Fruit fly (Drosophila melanogaster) whole organism, prepupa: ENCODE results near the gene CG46525.

Experiments
- Blimp-1 ChIP-seq: fragments of 200-800 bp; sonication (Bioruptor generic); optimal IDR thresholded peaks from 3 replicates; lab custom pipeline; 2017; ENCODE audit warnings: missing biosample characterization, missing genetic modification characterization, mild to moderate bottlenecking, moderate library complexity, missing genetic modification reagents
- CG11294 ChIP-seq: fragments of 200-800 bp; sonication (Bioruptor generic); IDR thresholded peaks from 2 replicates; pipeline ENCODE4 v1.3.6; 2022; ENCODE audit warnings: missing biosample characterization, missing genetic modification characterization
- CG15336 ChIP-seq: fragments of 200-800 bp; sonication (Bioruptor generic); IDR thresholded peaks from 2 replicates; pipeline ENCODE4 v1.3.6; 2022; ENCODE audit warnings: missing biosample characterization, missing genetic modification characterization
- CG1621 ChIP-seq: fragments of 200-800 bp; sonication (Bioruptor generic); optimal IDR thresholded peaks from 3 replicates; lab custom pipeline; 2018; ENCODE audit warnings: missing biosample characterization, mild to moderate bottlenecking, missing genetic modification characterization
- CG16779 ChIP-seq: fragments of 200-800 bp; sonication (Bioruptor generic); optimal IDR thresholded peaks from 3 replicates; lab custom pipeline; 2017; ENCODE audit warnings: missing biosample characterization, mild to moderate bottlenecking, missing genetic modification characterization
- CG3032 ChIP-seq: fragments of 200-800 bp; optimal IDR thresholded peaks from 2 replicates; lab custom pipeline; 2019; ENCODE audit warnings: missing biosample characterization, mild to moderate bottlenecking, missing genetic modification characterization, moderate library complexity
- CG32006 ChIP-seq: fragments of 200-800 bp; sonication (Bioruptor generic); optimal IDR thresholded peaks from 3 replicates; lab custom pipeline; 2017; ENCODE audit warnings: missing biosample characterization, mild to moderate bottlenecking, missing genetic modification characterization
- CG34406 ChIP-seq: fragments of 200-800 bp; sonication (Bioruptor generic); optimal IDR thresholded peaks from 3 replicates; lab custom pipeline; 2016; ENCODE audit warnings: missing biosample characterization, missing genetic modification characterization
- CG3919 ChIP-seq: fragments of 200-800 bp; sonication (Bioruptor generic); optimal IDR thresholded peaks from 3 replicates; lab custom pipeline; 2016; ENCODE audit warnings: missing biosample characterization, missing genetic modification characterization
- CG6276 ChIP-seq: fragments of 200-800 bp; sonication (Bioruptor generic); optimal IDR thresholded peaks from 2 replicates; lab custom pipeline; 2017; ENCODE audit warnings: missing biosample characterization, mild to moderate bottlenecking, missing genetic modification characterization
- CG6808 ChIP-seq: fragments of 200-800 bp; sonication (Bioruptor generic); optimal IDR thresholded peaks from 3 replicates; lab custom pipeline; 2017; ENCODE audit warnings: missing biosample characterization, missing genetic modification characterization, mild to moderate bottlenecking, moderate library complexity, missing genetic modification reagents
- CG7368 ChIP-seq: fragments of 200-800 bp; sonication (Bioruptor generic); optimal IDR thresholded peaks from 3 replicates; lab custom pipeline; 2016; ENCODE audit warnings: missing biosample characterization, missing genetic modification characterization
- CG8319 ChIP-seq: fragments of 200-800 bp; sonication (Bioruptor generic); optimal IDR thresholded peaks from 3 replicates; lab custom pipeline; 2016; ENCODE audit warnings: missing biosample characterization, missing genetic modification characterization
- Eip75B ChIP-seq: fragments of 200-800 bp; sonication (Bioruptor generic); optimal IDR thresholded peaks from 3 replicates; lab custom pipeline; 2016; ENCODE audit warnings: missing biosample characterization, missing genetic modification characterization
- Eip78C ChIP-seq: fragments of 200-800 bp; sonication (Bioruptor generic); peaks from one replicate; lab custom pipeline; 2016; ENCODE audit warnings: missing biosample characterization, missing genetic modification characterization
- Eip93F ChIP-seq: fragments of 200-800 bp; sonication (Bioruptor generic); optimal IDR thresholded peaks from 2 replicates; lab custom pipeline; 2016; ENCODE audit warnings: missing biosample characterization, mild to moderate bottlenecking, missing genetic modification characterization
- Ets21C ChIP-seq: fragments of 200-800 bp; sonication (Bioruptor generic); optimal IDR thresholded peaks from 3 replicates; lab custom pipeline; 2016; ENCODE audit warnings: missing biosample characterization, missing genetic modification characterization
- Ets96B ChIP-seq: fragments of 200-800 bp; optimal IDR thresholded peaks from 2 replicates; lab custom pipeline; 2019; ENCODE audit warnings: missing biosample characterization, mild to moderate bottlenecking, missing genetic modification characterization, moderate library complexity
- Hr38 ChIP-seq: sonication (Bioruptor generic); optimal IDR thresholded peaks from 2 replicates; lab custom pipeline; 2016; ENCODE audit warnings: missing biosample characterization, missing genetic modification characterization
- Hr4 ChIP-seq: fragments of 200-800 bp; sonication (Bioruptor generic); optimal IDR thresholded peaks from 3 replicates; lab custom pipeline; 2016; ENCODE audit warnings: missing biosample characterization, missing genetic modification characterization
- Lpt ChIP-seq: fragments of 200-800 bp; sonication (Bioruptor generic); optimal IDR thresholded peaks from 3 replicates; lab custom pipeline; 2016; ENCODE audit warnings: missing biosample characterization, missing genetic modification characterization
- Met ChIP-seq: fragments of 200-800 bp; sonication (Bioruptor generic); optimal IDR thresholded peaks from 3 replicates; lab custom pipeline; 2016; ENCODE audit warnings: missing biosample characterization, missing genetic modification characterization
- Smox ChIP-seq: fragments of 200-800 bp; sonication (Bioruptor generic); optimal IDR thresholded peaks from 3 replicates; lab custom pipeline; 2016; ENCODE audit warnings: missing biosample characterization, missing genetic modification characterization
- Sox102F ChIP-seq: fragments of 200-800 bp; sonication (Bioruptor generic); optimal IDR thresholded peaks from 2 replicates; lab custom pipeline; 2016; ENCODE audit warnings: missing biosample characterization, mild to moderate bottlenecking, missing genetic modification characterization
- Sox14 ChIP-seq: fragments of 200-800 bp; sonication (Bioruptor generic); optimal IDR thresholded peaks from 3 replicates; lab custom pipeline; 2016; ENCODE audit warnings: missing biosample characterization, missing genetic modification characterization
- Sox15 ChIP-seq: fragments of 200-800 bp; sonication (Bioruptor generic); optimal IDR thresholded peaks from 3 replicates; lab custom pipeline; 2016; ENCODE audit warnings: missing biosample characterization, missing genetic modification characterization
- achi ChIP-seq: fragments of 200-800 bp; sonication (Bioruptor generic); optimal IDR thresholded peaks from 3 replicates; lab custom pipeline; 2016; ENCODE audit warnings: missing biosample characterization, missing genetic modification characterization
- acj6 ChIP-seq: fragments of 200-800 bp; sonication (Bioruptor generic); optimal IDR thresholded peaks from 3 replicates; lab custom pipeline; 2016; ENCODE audit warnings: missing biosample characterization, missing genetic modification characterization
- cyc ChIP-seq: fragments of 200-800 bp; sonication (Bioruptor generic); optimal IDR thresholded peaks from 3 replicates; lab custom pipeline; 2016; ENCODE audit warnings: missing biosample characterization, missing genetic modification characterization
- dac ChIP-seq: fragments of 200-800 bp; sonication (Bioruptor generic); optimal IDR thresholded peaks from 2 replicates; lab custom pipeline; 2017; ENCODE audit warnings: missing biosample characterization, mild to moderate bottlenecking, missing genetic modification characterization
- eg ChIP-seq: fragments of 200-800 bp; sonication (Bioruptor generic); IDR thresholded peaks from 3 replicates; pipeline ENCODE4 v1.3.6; 2022; ENCODE audit warnings: missing biosample characterization, missing genetic modification characterization
- esn ChIP-seq: fragments of 200-800 bp; sonication (Bioruptor generic); optimal IDR thresholded peaks from 2 replicates; lab custom pipeline; 2016; ENCODE audit warnings: missing biosample characterization, mild to moderate bottlenecking, missing genetic modification characterization, moderate library complexity
- fd59A ChIP-seq: fragments of 200-800 bp; sonication (Bioruptor generic); optimal IDR thresholded peaks from 2 replicates; lab custom pipeline; 2017; ENCODE audit warnings: missing biosample characterization, mild to moderate bottlenecking, missing genetic modification characterization, missing genetic modification reagents
- fkh ChIP-seq: fragments of 200-800 bp; sonication (Bioruptor generic); optimal IDR thresholded peaks from 3 replicates; lab custom pipeline; 2017; ENCODE audit warnings: missing biosample characterization, mild to moderate bottlenecking, missing genetic modification characterization, moderate library complexity
- lz ChIP-seq: fragments of 200-800 bp; sonication (Bioruptor generic); optimal IDR thresholded peaks from 3 replicates; lab custom pipeline; 2016; ENCODE audit warnings: missing biosample characterization, missing genetic modification characterization
- pdm3 ChIP-seq: fragments of 200-800 bp; sonication (Bioruptor generic); optimal IDR thresholded peaks from 3 replicates; lab custom pipeline; 2016; ENCODE audit warnings: missing biosample characterization, missing genetic modification characterization
- salr ChIP-seq, 2 experiments: fragments of 200-800 bp; sonication (Bioruptor generic); optimal IDR thresholded peaks; 3 replicates each; lab custom pipeline; 2016 to 2018; ENCODE audit warnings: missing biosample characterization in 2 of 2, missing genetic modification characterization in 2 of 2, mild to moderate bottlenecking in 1 of 2
- spab ChIP-seq: fragments of 200-800 bp; sonication (Bioruptor generic); optimal IDR thresholded peaks from 2 replicates; lab custom pipeline; 2017; ENCODE audit warnings: missing biosample characterization, mild to moderate bottlenecking, missing genetic modification characterization, missing genetic modification reagents
- ss ChIP-seq, 2 experiments: fragments of 200-800 bp; sonication (Bioruptor generic); optimal IDR thresholded peaks; 2 replicates in 1 of 2; 3 replicates in 1 of 2; lab custom pipeline; 2017 to 2018; ENCODE audit warnings: mild to moderate bottlenecking in 2 of 2, missing biosample characterization in 2 of 2, missing genetic modification characterization in 2 of 2, moderate library complexity in 1 of 2
- svp ChIP-seq: fragments of 200-800 bp; sonication (Bioruptor generic); peaks from one replicate; lab custom pipeline; 2016; ENCODE audit warnings: missing biosample characterization, missing genetic modification characterization
- vri ChIP-seq: fragments of 200-800 bp; sonication (Bioruptor generic); optimal IDR thresholded peaks from 3 replicates; lab custom pipeline; 2016; ENCODE audit warnings: missing biosample characterization, mild to moderate bottlenecking, missing genetic modification characterization

The CG46525 gene

DNA sequence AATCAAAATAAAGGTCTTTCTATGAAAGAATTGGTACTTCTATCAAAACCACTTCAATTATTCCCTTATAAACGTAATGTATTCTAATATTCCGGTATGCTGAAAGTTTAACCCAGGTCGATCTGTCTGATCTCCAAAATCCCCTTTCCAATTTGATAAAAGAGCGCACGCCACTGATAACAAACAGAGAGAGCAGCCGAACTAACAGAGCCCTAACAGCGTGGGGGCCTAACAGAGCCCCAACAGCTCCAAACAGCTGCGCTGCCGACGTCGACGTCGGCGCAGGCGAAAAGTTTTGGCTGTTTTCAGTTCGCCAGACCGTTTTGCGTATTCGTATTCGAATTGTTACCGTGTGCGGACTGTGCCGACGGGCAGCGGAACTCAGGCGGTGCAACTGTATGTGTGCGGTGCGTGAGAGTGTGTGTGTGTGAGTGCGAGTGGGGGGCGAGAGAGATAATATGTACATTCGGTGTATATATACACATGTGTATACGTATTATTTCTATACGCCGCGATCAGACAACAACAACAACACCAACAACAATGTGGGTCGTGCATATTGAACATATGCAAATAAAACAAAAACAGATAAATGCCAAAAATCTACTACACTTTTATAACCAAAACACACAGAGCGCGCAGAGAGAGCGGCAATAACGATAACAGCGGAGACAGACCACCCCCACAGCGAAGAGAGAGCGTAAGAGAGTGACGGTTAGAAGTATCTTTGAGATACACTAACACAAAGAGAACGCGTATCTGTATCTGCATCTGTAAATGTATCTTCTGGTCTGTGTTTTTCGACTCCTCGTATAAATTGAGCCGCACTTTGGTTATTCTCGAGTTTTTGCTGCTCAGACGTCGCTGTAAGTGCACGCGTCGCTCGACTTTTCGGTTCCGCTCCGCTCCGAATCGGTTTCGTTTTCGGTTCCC is 12.0 kb downstream of the CG46525 start, which contains the start of gene Oatp74D (continued):
- peak; percentile 56 for TF ChIP-seq CG34406
- peak; percentile 83 for TF ChIP-seq Eip93F (GFP tag; lab: Kevin White, UChicago)
- peak; percentile 8 for TF ChIP-seq CG8319 (GFP tag; lab: Kevin White, UChicago)
- TF ChIP-seq fd59A (GFP tag; lab: Kevin White, UChicago): no peak
- 0 out of 2 replicates have a peak, but pooled peaks have one; percentile 26 for TF ChIP-seq CG11294 (GFP tag; lab: Robert Waterston, UW)
- TF ChIP-seq CG7368 (GFP tag; lab: Kevin White, UChicago): peak; percentile 47
- TF ChIP-seq CG6808: no peak
- peak; percentile 58 for TF ChIP-seq Ets21C (GFP tag; lab: Kevin White, UChicago)
- peak; percentile 77 for TF ChIP-seq esn (GFP tag; lab: Kevin White, UChicago)
- peak; percentile 60 for TF ChIP-seq vri (GFP tag; lab: Kevin White, UChicago)
- peak; percentile 40 for TF ChIP-seq CG16779 (tag; lab: Kevin White, UChicago)
- TF ChIP-seq lz (GFP tag; lab: Kevin White, UChicago): peak; percentile 72
- peak; percentile 39 for TF ChIP-seq CG32006 (GFP tag; lab: Kevin White, UChicago)
- TF ChIP-seq pdm3 (GFP tag; lab: Kevin White, UChicago): peak; percentile 65
- peak; percentile 58 for TF ChIP-seq acj6 (GFP tag; lab: Kevin White, UChicago)
- TF ChIP-seq CG3032: no peak
- peak; percentile 86 for TF ChIP-seq svp
- TF ChIP-seq CG6276 (GFP tag; lab: Kevin White, UChicago): peak; percentile 31
- TF ChIP-seq spab (GFP tag; lab: Kevin White, UChicago): no peak
- peak; percentile 56 for TF ChIP-seq cyc (GFP tag; lab: Kevin White, UChicago)
- peak; percentile 74 for TF ChIP-seq CG3919 (GFP tag; lab: Kevin White, UChicago)
- peak in 1 of 2 experiments; percentile 47 for TF ChIP-seq salr (GFP tag; optimal IDR thresholded peaks at IDR 0.05; lab: Kevin White, UChicago)
- no peak for TF ChIP-seq Hr38 (GFP tag; lab: Kevin White, UChicago)
- peak; percentile 49 for TF ChIP-seq achi (GFP tag; lab: Kevin White, UChicago)
- peak; percentile 73 for TF ChIP-seq Smox (GFP tag; lab: Kevin White, UChicago)
- peak; percentile 71 for TF ChIP-seq Sox102F (GFP tag; lab: Kevin White, UChicago)

DNA sequence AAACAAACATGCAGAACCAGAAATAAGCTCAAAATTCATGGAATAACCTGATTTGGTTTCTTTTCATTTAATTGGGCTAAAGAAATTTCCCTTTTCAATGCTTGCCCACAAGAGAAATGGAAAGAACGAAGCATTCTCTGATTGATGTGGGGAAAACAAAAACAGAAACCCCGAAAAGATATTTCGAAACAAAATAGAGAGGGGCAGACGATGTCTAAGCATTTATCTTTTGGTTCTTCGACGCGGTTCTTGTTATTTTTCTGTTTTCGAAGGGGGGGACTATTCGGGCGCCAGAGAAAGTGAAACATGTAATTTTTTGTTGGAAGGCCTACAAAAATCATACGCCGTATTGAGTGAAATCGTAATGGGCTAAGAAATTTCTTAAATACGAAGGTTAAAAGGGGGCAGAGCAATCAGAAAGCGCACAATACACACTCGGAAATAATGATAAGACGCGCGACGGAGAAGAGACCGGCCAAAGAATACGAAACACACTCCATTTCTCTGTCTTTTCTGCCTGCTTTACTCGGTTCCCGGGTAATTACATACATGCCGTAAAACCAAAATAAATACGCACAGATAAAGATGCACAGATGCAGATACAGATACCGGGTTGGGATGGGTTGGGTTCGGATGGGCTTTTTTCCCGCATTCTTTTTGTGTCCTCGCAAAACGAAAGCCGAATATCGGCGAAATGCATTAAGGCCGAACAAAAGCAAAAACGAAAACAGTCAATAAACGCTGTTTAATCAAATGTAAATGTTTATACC is 13.8 kb downstream of the CG46525 start:
- TF ChIP-seq cyc (GFP tag; lab: Kevin White, UChicago) (no peak), Ets96B (tag; lab: Kevin White, UChicago) (no peak), CG15336 (GFP tag; lab: Robert Waterston, UW) (no peak), Sox15 (GFP tag; lab: Kevin White, UChicago) (no peak), esn (GFP tag; lab: Kevin White, UChicago) (no peak), fkh (GFP tag; lab: Kevin White, UChicago) (peak; percentile 12), CG1621 (peak; percentile 16), dac (GFP tag; lab: Kevin White, UChicago) (no peak), Met (GFP tag; lab: Kevin White, UChicago) (no peak), eg (GFP tag; lab: Robert Waterston, UW) (no peak), CG6276 (GFP tag; lab: Kevin White, UChicago) (no peak), ss (GFP tag; optimal IDR thresholded peaks at IDR 0.05; lab: Kevin White, UChicago) (peak; percentile 2 to 27), Eip78C (peak; percentile 62), Lpt (GFP tag; lab: Kevin White, UChicago) (no peak), achi (GFP tag; lab: Kevin White, UChicago) (no peak), Eip75B (GFP tag; lab: Kevin White, UChicago) (peak; percentile 5), svp (peak; percentile 89), Hr4 (GFP tag; lab: Kevin White, UChicago) (no peak), CG34406 (no peak), CG16779 (tag; lab: Kevin White, UChicago) (no peak), Blimp-1 (GFP tag; lab: Kevin White, UChicago) (peak; percentile 30), Ets21C (GFP tag; lab: Kevin White, UChicago) (no peak), Sox14 (no peak), Sox102F (GFP tag; lab: Kevin White, UChicago) (no peak)
